Worm (Caenorhabditis elegans): ENCODE measurements around the gene tbc-11.

- TF ChIP-seq him-1 (tag; optimal IDR thresholded peaks at IDR 0.05) (peak; percentile 60), dao-5 (tag; optimal IDR thresholded peaks at IDR 0.05) (no peak), W03F9.2 (tag; optimal IDR thresholded peaks at IDR 0.05) (no peak)
These were observed 8.1 kb downstream of the tbc-11 start for ce11 chrX:932874-933273.
